Fruit fly (Drosophila melanogaster): Measurements from ENCODE around the gene eIF4E6.

Gene eIF4E6

DNA sequence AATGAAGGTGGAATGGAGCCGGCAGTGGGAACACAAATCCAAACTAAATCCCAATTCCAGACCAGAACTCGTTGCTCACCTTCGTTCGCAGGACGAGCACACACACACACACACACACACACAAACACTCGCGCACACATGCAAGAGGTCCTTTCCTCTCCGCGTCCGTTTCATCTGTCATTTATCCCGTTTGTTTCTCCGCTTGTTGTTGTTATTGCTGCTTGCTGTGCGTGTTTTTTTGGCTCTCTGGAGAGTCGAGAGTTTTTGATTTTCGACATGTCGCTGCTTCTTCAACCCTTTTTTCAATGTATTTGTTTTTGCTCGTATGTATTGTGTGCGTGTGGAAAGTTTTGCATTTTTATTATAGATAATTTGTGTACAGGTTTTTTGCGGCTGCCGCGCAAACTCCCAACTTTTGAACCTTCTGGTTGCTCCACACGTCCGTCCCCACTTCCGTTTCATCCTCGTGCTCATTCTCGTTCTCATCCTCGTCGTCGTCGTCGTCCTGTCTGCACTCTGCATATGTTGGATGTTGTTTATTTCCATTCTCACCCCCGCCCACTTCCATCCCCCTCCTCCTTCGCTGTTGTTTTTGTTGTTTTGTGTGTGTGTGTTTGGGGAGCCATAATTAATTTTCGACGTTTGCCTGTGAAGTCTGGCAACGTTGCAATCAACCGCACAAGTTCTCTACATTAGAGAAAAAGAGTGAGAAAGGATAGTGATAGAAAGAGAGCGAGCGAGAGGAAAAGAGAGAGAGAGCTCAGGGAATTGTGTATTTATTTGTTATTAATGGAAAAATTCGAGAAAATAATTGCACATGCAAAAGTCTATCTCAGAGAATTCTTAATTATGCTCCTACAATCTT is 42.5 kb upstream of the eIF4E6 start:
- TF ChIP-seq sv (GFP tag; optimal IDR thresholded peaks at IDR 0.05) (no peak), psq (GFP tag; optimal IDR thresholded peaks at IDR 0.05) (peak; percentile 60), fru (GFP tag; optimal IDR thresholded peaks at IDR 0.05) (peak; percentile 2)

dm6 chr3R:29068430-29069207 is 41.6 kb upstream of the eIF4E6 start:
- TF ChIP-seq pan (optimal IDR thresholded peaks at IDR 0.05) (no peak), tai (GFP tag; optimal IDR thresholded peaks at IDR 0.05) (no peak), Myc (optimal IDR thresholded peaks at IDR 0.05) (no peak), fru (GFP tag; optimal IDR thresholded peaks at IDR 0.05) (peak; percentile 42), usp (GFP tag; optimal IDR thresholded peaks at IDR 0.05) (no peak), foxo (GFP tag; optimal IDR thresholded peaks at IDR 0.05) (peak in 1 of 2 experiments; percentile 63), OdsH (GFP tag; optimal IDR thresholded peaks at IDR 0.05) (peak; percentile 30), Jra (GFP tag; optimal IDR thresholded peaks at IDR 0.05) (no peak), rgr (GFP tag; optimal IDR thresholded peaks at IDR 0.05) (peak; percentile 20), dsf (GFP tag; optimal IDR thresholded peaks at IDR 0.05; ENCODE audit: borderline replicate concordance) (no peak), Rel (GFP tag; optimal IDR thresholded peaks at IDR 0.05) (peak; percentile 4), Rel (tag; optimal IDR thresholded peaks at IDR 0.05) (no peak), Vsx2 (GFP tag; optimal IDR thresholded peaks at IDR 0.05; ENCODE audit: partially characterized antibody) (no peak), Sp1 (GFP tag; optimal IDR thresholded peaks at IDR 0.05) (peak; percentile 32), Mio (GFP tag; optimal IDR thresholded peaks at IDR 0.05) (no peak), sage (GFP tag; optimal IDR thresholded peaks at IDR 0.05) (no peak), dmrt93B (GFP tag; optimal IDR thresholded peaks at IDR 0.05) (no peak), ey (GFP tag; optimal IDR thresholded peaks at IDR 0.05) (peak; percentile 68), GATAd (GFP tag; optimal IDR thresholded peaks at IDR 0.05) (no peak), HLH106 (tag; optimal IDR thresholded peaks at IDR 0.05) (peak; percentile 54), CG9705 (GFP tag; optimal IDR thresholded peaks at IDR 0.05) (no peak), CG32264 (GFP tag; optimal IDR thresholded peaks at IDR 0.05) (no peak), br (GFP tag; optimal IDR thresholded peaks at IDR 0.05) (peak; percentile 1), Hr78 (GFP tag; optimal IDR thresholded peaks at IDR 0.05) (no peak), Dfd (GFP tag; optimal IDR thresholded peaks at IDR 0.05) (no peak), Abd-B (GFP tag; optimal IDR thresholded peaks at IDR 0.05) (no peak), psq (GFP tag; optimal IDR thresholded peaks at IDR 0.05) (no peak), jim (GFP tag; optimal IDR thresholded peaks at IDR 0.05) (no peak), Hnf4 (GFP tag; optimal IDR thresholded peaks at IDR 0.05) (peak; percentile 14), brk (GFP tag; optimal IDR thresholded peaks at IDR 0.05) (no peak), Hr83 (GFP tag; optimal IDR thresholded peaks at IDR 0.05; ENCODE audit: poor library complexity, severe bottlenecking) (no peak), sv (GFP tag; optimal IDR thresholded peaks at IDR 0.05) (no peak), CrebA (GFP tag; optimal IDR thresholded peaks at IDR 0.05; ENCODE audit: borderline replicate concordance) (no peak), dl (GFP tag; optimal IDR thresholded peaks at IDR 0.05; ENCODE audit: insufficient read depth in 1 of 2, partially characterized antibody in 2 of 2) (no peak), N (GFP tag; optimal IDR thresholded peaks at IDR 0.05) (no peak), woc (GFP tag; optimal IDR thresholded peaks at IDR 0.05) (peak; percentile 25), lola (GFP tag; optimal IDR thresholded peaks at IDR 0.05) (no peak), h (GFP tag; optimal IDR thresholded peaks at IDR 0.05) (peak; percentile 55), Dif (GFP tag; optimal IDR thresholded peaks at IDR 0.05; ENCODE audit: partially characterized antibody) (no peak)

Measured in whole organism, wandering third instar larva.